Worm (Caenorhabditis elegans): Measurements from ENCODE around the gene nlp-22.

Gene nlp-22

DNA sequence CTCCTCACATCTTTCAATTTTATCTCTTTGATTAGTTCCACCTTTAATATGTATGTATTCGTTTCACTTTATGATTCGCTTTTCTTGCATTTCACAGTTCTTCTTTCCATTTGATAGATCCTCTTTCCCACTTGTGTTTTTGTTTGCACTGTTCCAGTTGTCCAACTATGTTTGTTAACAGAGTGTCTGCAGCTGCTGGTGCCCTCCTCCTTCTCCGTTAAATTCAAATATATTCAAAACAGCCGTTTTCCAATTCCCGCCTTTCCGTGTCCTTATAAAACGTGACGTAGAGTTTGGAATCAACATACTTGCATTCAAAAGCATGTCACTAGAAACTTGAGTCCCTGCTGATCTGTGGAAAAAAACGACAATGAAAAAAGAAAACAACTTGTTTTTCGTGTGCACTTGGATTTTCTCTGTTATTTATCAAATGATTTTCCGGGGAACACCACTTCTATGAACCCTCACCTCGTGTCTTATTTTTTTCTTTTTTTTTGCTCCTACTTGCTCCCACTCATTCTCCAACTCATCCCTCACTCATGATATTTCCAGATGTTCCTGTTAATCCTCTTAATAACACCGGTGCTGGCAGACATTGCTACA is 47.6 kb downstream of the nlp-22 start, which contains the start of gene T10H10.2:
Gene T10H10.2 (plus strand): TSS at position 553 of the 603 bp plus-strand sequence.
- TF ChIP-seq nfya-1 (tag; optimal IDR thresholded peaks at IDR 0.05; ENCODE audit: insufficient read depth) (no peak), mml-1 (tag; optimal IDR thresholded peaks at IDR 0.05) (no peak), lin-15B (tag; optimal IDR thresholded peaks at IDR 0.05) (no peak), jun-1 (tag; optimal IDR thresholded peaks at IDR 0.05) (no peak), ceh-16 (tag; optimal IDR thresholded peaks at IDR 0.05) (no peak), nhr-12 (tag; optimal IDR thresholded peaks at IDR 0.05) (no peak), elt-3 (tag; optimal IDR thresholded peaks at IDR 0.05) (no peak), aly-2 (tag; optimal IDR thresholded peaks at IDR 0.05) (no peak)
